Fruit fly (Drosophila melanogaster) whole organism, adult: ENCODE data around the gene SH3PX1.

Source experiments
- CG12768 ChIP-seq: fragments of 200-800 bp; sonication (Bioruptor generic); optimal IDR thresholded peaks from 2 replicates; lab custom pipeline; 2017; ENCODE audit warnings: missing biosample characterization, missing genetic modification characterization, mild to moderate bottlenecking, moderate library complexity, missing genetic modification reagents
- CG1620 ChIP-seq: fragments of 200-800 bp; sonication (Bioruptor generic); optimal IDR thresholded peaks from 2 replicates; lab custom pipeline; 2016; ENCODE audit warnings: missing biosample characterization, missing genetic modification characterization
- CG5204 ChIP-seq: fragments of 200-800 bp; sonication (Bioruptor generic); optimal IDR thresholded peaks from 2 replicates; lab custom pipeline; 2016; ENCODE audit warnings: missing biosample characterization, missing genetic modification characterization
- CG7045 ChIP-seq: fragments of 200-800 bp; sonication (Bioruptor generic); optimal IDR thresholded peaks from 2 replicates; lab custom pipeline; 2017; ENCODE audit warnings: missing biosample characterization, mild to moderate bottlenecking, missing genetic modification characterization
- CG7101 ChIP-seq: fragments of 200-800 bp; sonication (Bioruptor generic); optimal IDR thresholded peaks from 2 replicates; lab custom pipeline; 2018; ENCODE audit warnings: missing biosample characterization, mild to moderate bottlenecking, missing genetic modification characterization, moderate library complexity
- cnc ChIP-seq, 2 experiments: fragments of >200 bp; optimal IDR thresholded peaks; 2 replicates each; lab custom pipeline; 2017
- kay ChIP-seq: fragments of 200-800 bp; sonication (Bioruptor generic); peaks from one replicate; lab custom pipeline; 2016; ENCODE audit warnings: missing biosample characterization, missing genetic modification characterization, borderline replicate concordance
- pad ChIP-seq: fragments of 200-800 bp; sonication (Bioruptor generic); optimal IDR thresholded peaks from 3 replicates; lab custom pipeline; 2017; ENCODE audit warnings: missing biosample characterization, missing genetic modification characterization, mild to moderate bottlenecking, moderate library complexity, missing genetic modification reagents

- TF ChIP-seq CG5204 (GFP tag; lab: Kevin White, UChicago) (no peak), CG7101 (tag; lab: Kevin White, UChicago) (peak; percentile 17), cnc (optimal IDR thresholded peaks at IDR 0.05; lab: Kevin White, UChicago) (no peak), kay (GFP tag; lab: Kevin White, UChicago) (peak; percentile 85), CG7045 (no peak), CG1620 (GFP tag; lab: Kevin White, UChicago) (no peak), CG12768 (GFP tag; lab: Kevin White, UChicago) (no peak), pad (no peak)
Observed at dm6 chr3L:9694169-9694866, 19.3 kb downstream of the SH3PX1 start.
